Fruit fly (Drosophila melanogaster): Measurements from ENCODE around the gene Noc1.

- no peak for TF ChIP-seq jim (GFP tag; optimal IDR thresholded peaks at IDR 0.05)
- TF ChIP-seq brk (GFP tag; optimal IDR thresholded peaks at IDR 0.05): no peak
- no peak for TF ChIP-seq Sp1 (GFP tag; optimal IDR thresholded peaks at IDR 0.05)
These were observed 30.9 kb upstream of the Noc1 start for dm6 chr3L:11043650-11044049.

Measured in whole organism, wandering third instar larva.